Worm (Caenorhabditis elegans) whole organism, L1 larva: Measurements from ENCODE around the gene C40A11.2.

ENCODE experiments used
- ceh-82 ChIP-seq, 3 experiments: fragments of 150-350 bp in 1 of 3; sonication (generic microtip) in 2 of 3; optimal IDR thresholded peaks; 2 replicates each; lab custom pipeline; 2014 to 2017; ENCODE audit warnings: missing biosample characterization in 3 of 3, missing genetic modification characterization in 3 of 3
- nhr-11 ChIP-seq: fragments of 150-350 bp; optimal IDR thresholded peaks from 2 replicates; lab custom pipeline; 2014; ENCODE audit warnings: missing biosample characterization, missing genetic modification characterization
- unc-130 ChIP-seq: fragments of 150-350 bp; optimal IDR thresholded peaks from 2 replicates; lab custom pipeline; 2017; ENCODE audit warnings: missing biosample characterization, missing genetic modification characterization, inconsistent platforms
- zag-1 ChIP-seq: fragments of 150-350 bp; optimal IDR thresholded peaks from 2 replicates; lab custom pipeline; 2014; ENCODE audit warnings: missing biosample characterization, missing genetic modification characterization

DNA sequence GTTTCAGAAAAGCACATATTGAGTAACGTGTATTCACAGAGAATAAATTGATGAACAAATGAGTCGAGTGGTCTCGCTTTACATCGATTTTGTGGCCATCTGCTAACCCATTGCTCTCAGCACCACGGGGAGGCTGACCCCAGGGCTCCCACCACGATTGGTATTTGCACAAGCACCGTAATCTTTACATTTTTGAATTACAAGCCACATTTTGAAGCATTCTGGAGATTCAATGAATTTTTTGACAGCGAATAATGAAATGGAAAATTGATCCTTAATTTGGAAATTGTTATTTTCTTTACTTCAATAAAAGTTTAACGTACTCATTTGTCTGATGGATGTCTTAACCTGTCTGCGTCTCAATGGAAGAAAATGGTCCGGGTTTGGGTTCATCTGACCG is 1.2 kb upstream of the C40A11.2 start, which contains the start of gene C40A11.6:
- TF ChIP-seq zag-1 (no peak), ceh-82 (tag; optimal IDR thresholded peaks at IDR 0.05; lab: Kevin White, UChicago) (no peak), unc-130 (tag; lab: Kevin White, UChicago) (no peak), nhr-11 (tag; lab: Kevin White, UChicago) (no peak)
